Worm (Caenorhabditis elegans) whole organism, L2 larva: ENCODE data around the gene pqn-57.

Experiments used
- F13H6.1 ChIP-seq: sonication (generic microtip); optimal IDR thresholded peaks from 2 replicates; lab custom pipeline; 2016; ENCODE audit warnings: missing genetic modification characterization, missing compliant biosample characterization
- Y55F3AM.14 ChIP-seq: fragments of 200-800 bp; sonication (Bioruptor generic); optimal IDR thresholded peaks from 2 replicates; lab custom pipeline; 2018; ENCODE audit warnings: mild to moderate bottlenecking, missing genetic modification characterization, missing compliant biosample characterization
- aly-2 ChIP-seq: fragments of 150-350 bp; optimal IDR thresholded peaks from 2 replicates; lab custom pipeline; 2014; ENCODE audit warnings: missing biosample characterization, missing genetic modification characterization
- blmp-1 ChIP-seq: sonication (generic microtip); optimal IDR thresholded peaks from 2 replicates; lab custom pipeline; 2017; ENCODE audit warnings: missing genetic modification characterization, mild to moderate bottlenecking, missing compliant biosample characterization, antibody characterized with exemption, moderate library complexity; ENCODE audit not compliant: insufficient read depth
- ceh-16 ChIP-seq: fragments of 150-350 bp; optimal IDR thresholded peaks from 2 replicates; lab custom pipeline; 2014; ENCODE audit warnings: missing biosample characterization, missing genetic modification characterization
- crh-2 ChIP-seq: sonication (generic microtip); optimal IDR thresholded peaks from 2 replicates; lab custom pipeline; 2017; ENCODE audit warnings: missing biosample characterization, missing genetic modification characterization
- dmd-4 ChIP-seq: sonication (generic microtip); optimal IDR thresholded peaks from 2 replicates; lab custom pipeline; 2017; ENCODE audit warnings: missing biosample characterization, missing genetic modification characterization
- elt-3 ChIP-seq: sonication (generic microtip); optimal IDR thresholded peaks from 2 replicates; lab custom pipeline; 2017; ENCODE audit warnings: missing biosample characterization, missing genetic modification characterization
- gmeb-1 ChIP-seq: fragments of 150-350 bp; optimal IDR thresholded peaks from 2 replicates; lab custom pipeline; 2014; ENCODE audit warnings: missing biosample characterization, missing genetic modification characterization
- lin-13 ChIP-seq: fragments of 150-350 bp; optimal IDR thresholded peaks from 2 replicates; lab custom pipeline; 2014; ENCODE audit warnings: missing biosample characterization, missing genetic modification reagents, missing genetic modification characterization
- lin-39 ChIP-seq: fragments of 150-350 bp; optimal IDR thresholded peaks from 2 replicates; lab custom pipeline; 2014; ENCODE audit warnings: missing biosample characterization, missing genetic modification reagents, missing genetic modification characterization
- lsy-2 ChIP-seq, 2 experiments: fragments of 150-350 bp in 1 of 2; sonication (generic microtip) in 1 of 2; optimal IDR thresholded peaks; 2 replicates each; lab custom pipeline; 2014 to 2017; ENCODE audit warnings: missing biosample characterization in 2 of 2, missing genetic modification characterization in 2 of 2
- mdl-1 ChIP-seq, 2 experiments: fragments of 150-350 bp in 1 of 2; sonication (generic microtip) in 1 of 2; optimal IDR thresholded peaks; 2 replicates each; lab custom pipeline; 2017; ENCODE audit warnings: missing biosample characterization in 2 of 2, missing genetic modification characterization in 2 of 2
- nhr-10 ChIP-seq: sonication (generic microtip); optimal IDR thresholded peaks from 2 replicates; lab custom pipeline; 2017; ENCODE audit warnings: missing biosample characterization, missing genetic modification characterization
- nhr-12 ChIP-seq: fragments of 150-350 bp; optimal IDR thresholded peaks from 2 replicates; lab custom pipeline; 2014; ENCODE audit warnings: missing biosample characterization, missing genetic modification characterization
- nhr-129 ChIP-seq: fragments of 150-350 bp; optimal IDR thresholded peaks from 2 replicates; lab custom pipeline; 2014; ENCODE audit warnings: missing biosample characterization, missing genetic modification characterization
- nhr-21 ChIP-seq: fragments of 150-350 bp; optimal IDR thresholded peaks from 2 replicates; lab custom pipeline; 2014; ENCODE audit warnings: missing biosample characterization, missing genetic modification characterization
- nhr-25 ChIP-seq: fragments of 150-350 bp; sonication (generic microtip); optimal IDR thresholded peaks from 3 replicates; lab custom pipeline; 2014; ENCODE audit warnings: missing biosample characterization, missing genetic modification characterization
- nhr-6 ChIP-seq: fragments of 150-350 bp; optimal IDR thresholded peaks from 2 replicates; lab custom pipeline; 2014; ENCODE audit warnings: missing biosample characterization, missing genetic modification characterization
- nhr-77 ChIP-seq: fragments of 150-350 bp; optimal IDR thresholded peaks from 2 replicates; lab custom pipeline; 2014; ENCODE audit warnings: missing biosample characterization, missing genetic modification characterization
- peb-1 ChIP-seq: fragments of 150-350 bp; optimal IDR thresholded peaks from 2 replicates; lab custom pipeline; 2014; ENCODE audit warnings: missing biosample characterization, missing genetic modification characterization
- sem-4 ChIP-seq: fragments of 150-350 bp; optimal IDR thresholded peaks from 2 replicates; lab custom pipeline; 2014; ENCODE audit warnings: missing biosample characterization, missing genetic modification reagents, missing genetic modification characterization
- sma-9 ChIP-seq, 2 experiments: fragments of 150-350 bp in 1 of 2; sonication (generic microtip) in 1 of 2; optimal IDR thresholded peaks; 2 replicates each; lab custom pipeline; 2014 to 2016; ENCODE audit warnings: missing genetic modification characterization in 2 of 2, mild to moderate bottlenecking in 1 of 2, missing biosample characterization in 1 of 2, missing compliant biosample characterization in 1 of 2, missing genetic modification reagents in 1 of 2, moderate library complexity in 1 of 2
- snpc-4 ChIP-seq: fragments of 150-350 bp; optimal IDR thresholded peaks from 2 replicates; lab custom pipeline; 2014; ENCODE audit warnings: missing biosample characterization, missing genetic modification characterization
- unc-39 ChIP-seq: fragments of 150-350 bp; optimal IDR thresholded peaks from 2 replicates; lab custom pipeline; 2014; ENCODE audit warnings: missing biosample characterization, missing genetic modification characterization
- unc-55 ChIP-seq: fragments of 150-350 bp; sonication (generic microtip); optimal IDR thresholded peaks from 3 replicates; lab custom pipeline; 2014; ENCODE audit warnings: missing biosample characterization, missing genetic modification reagents, missing genetic modification characterization
- zag-1 ChIP-seq: fragments of 150-350 bp; optimal IDR thresholded peaks from 2 replicates; lab custom pipeline; 2014; ENCODE audit warnings: missing biosample characterization, missing genetic modification characterization
- ztf-1 ChIP-seq: fragments of 200-800 bp; sonication (Bioruptor generic); conservative IDR thresholded peaks from 2 replicates; pipeline ENCODE4 v1.3.6; 2022; ENCODE audit warnings: missing genetic modification characterization, missing compliant biosample characterization
- ztf-11 ChIP-seq: sonication (generic microtip); optimal IDR thresholded peaks from 2 replicates; lab custom pipeline; 2017; ENCODE audit warnings: missing biosample characterization, missing genetic modification characterization
- ztf-4 ChIP-seq: fragments of 150-350 bp; optimal IDR thresholded peaks from 2 replicates; lab custom pipeline; 2014; ENCODE audit warnings: missing biosample characterization, missing genetic modification characterization

Gene pqn-57

DNA sequence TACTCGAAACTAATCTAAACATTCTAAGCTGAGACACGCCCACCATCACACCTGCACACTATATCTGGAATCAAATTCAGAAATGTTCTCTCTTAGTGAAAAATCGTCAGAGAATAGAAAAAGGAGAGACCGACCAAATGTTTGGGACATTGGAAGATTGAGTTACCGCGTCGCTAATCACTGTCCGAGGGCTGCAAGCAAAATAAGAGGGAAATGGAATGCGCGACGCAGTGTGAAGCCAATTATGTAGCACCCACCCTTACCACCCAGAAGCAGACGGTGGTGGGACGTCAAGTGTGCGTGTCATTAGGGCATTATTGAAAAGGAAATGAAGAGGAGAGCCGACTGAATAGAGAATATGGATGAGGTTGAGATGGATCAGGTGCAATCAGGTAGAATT is 9.2 kb downstream of the pqn-57 start:
- no peak for TF ChIP-seq lin-13 (GFP tag; lab: Kevin White, UChicago)
- no peak for TF ChIP-seq snpc-4 (tag; lab: Kevin White, UChicago)
- no peak for TF ChIP-seq ztf-1
- TF ChIP-seq lsy-2 (tag; optimal IDR thresholded peaks at IDR 0.05; lab: Kevin White, UChicago), result no peak
- TF ChIP-seq lin-39 (tag; lab: Kevin White, UChicago), result no peak
- no peak for TF ChIP-seq nhr-21 (tag; lab: Kevin White, UChicago)
- no peak for TF ChIP-seq elt-3 (tag; lab: Kevin White, UChicago)

DNA sequence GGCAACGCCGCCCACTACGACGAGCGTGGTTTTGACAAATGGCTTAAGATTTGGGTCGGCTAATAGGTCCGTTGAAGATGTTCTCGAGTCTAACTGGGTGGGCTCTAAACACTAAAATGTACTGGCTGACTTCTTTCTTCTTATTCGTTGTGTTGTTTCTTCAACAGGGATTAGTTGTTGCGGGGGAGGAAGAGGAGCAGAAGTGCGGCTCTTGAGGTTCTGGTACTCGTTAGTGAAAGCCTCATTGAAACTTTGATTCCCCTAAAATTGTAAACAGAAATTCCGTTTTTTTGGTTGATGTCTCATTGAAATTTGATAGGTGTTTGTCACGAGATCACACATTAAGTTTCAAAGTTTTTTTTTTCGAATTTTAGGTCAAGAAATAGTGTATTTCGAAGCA is 10.0 kb downstream of the pqn-57 start:
- TF ChIP-seq nhr-10 (tag; lab: Kevin White, UChicago), result no peak
- no peak for TF ChIP-seq unc-39 (tag; lab: Kevin White, UChicago)
- TF ChIP-seq unc-55 (GFP tag; lab: Kevin White, UChicago), result peak; percentile 11
- TF ChIP-seq sma-9 (GFP tag; optimal IDR thresholded peaks at IDR 0.05; lab: Kevin White, UChicago), result no peak
- no peak for TF ChIP-seq sma-9 (tag; optimal IDR thresholded peaks at IDR 0.05; lab: Kevin White, UChicago)
- TF ChIP-seq crh-2 (tag; lab: Kevin White, UChicago), result no peak
- no peak for TF ChIP-seq lsy-2 (tag; optimal IDR thresholded peaks at IDR 0.05; lab: Kevin White, UChicago)

DNA sequence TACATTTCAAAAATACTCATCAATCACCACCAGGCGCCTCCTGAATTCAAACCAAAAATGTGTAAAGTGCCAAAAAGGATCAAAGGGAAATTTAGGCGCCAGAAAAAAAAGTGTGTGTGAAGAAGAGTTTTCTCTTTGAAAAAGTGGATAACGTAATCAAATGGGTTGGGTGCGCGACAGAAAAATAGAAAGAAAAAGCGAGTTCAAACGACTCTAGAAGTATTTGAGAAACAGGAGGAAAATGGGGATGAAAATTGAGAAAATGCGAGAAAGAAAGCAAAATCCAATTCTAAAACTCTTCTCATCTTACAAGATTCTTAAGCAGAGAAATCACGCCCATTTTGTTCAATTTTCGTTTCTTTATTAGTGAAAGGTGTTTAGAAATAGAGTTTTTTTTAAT is 12.3 kb downstream of the pqn-57 start:
- peak; percentile 5 for TF ChIP-seq unc-55 (GFP tag; lab: Kevin White, UChicago)
- TF ChIP-seq lin-39 (tag; lab: Kevin White, UChicago), result peak; percentile 19
- no peak for TF ChIP-seq zag-1 (tag; lab: Kevin White, UChicago)

DNA sequence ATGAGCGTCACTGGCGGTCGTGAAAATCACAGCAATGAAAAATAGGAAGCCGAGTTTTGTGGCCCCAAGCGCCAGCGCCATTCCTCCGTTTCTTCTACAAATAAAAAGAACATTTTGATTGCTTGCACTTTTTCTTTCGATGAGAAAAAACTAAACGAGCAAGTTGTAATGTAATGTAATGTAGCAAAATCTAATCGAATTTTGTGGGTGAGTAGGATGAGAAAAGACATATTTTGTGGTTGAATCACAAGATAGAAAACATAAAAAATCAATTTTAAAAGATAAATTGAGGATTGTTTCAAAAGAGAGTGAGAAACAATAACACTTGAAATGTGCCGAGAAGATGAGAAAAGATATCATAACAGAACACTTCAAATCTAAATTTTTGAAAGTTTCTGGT is 13.2 kb downstream of the pqn-57 start, which contains the start of gene R09F10.5:
R09F10.5 (minus strand) TSS at position 101 of the 400 bp plus-strand sequence.
- TF ChIP-seq sem-4 (tag; lab: Kevin White, UChicago) (peak; percentile 19), ztf-1 (no peak)

DNA sequence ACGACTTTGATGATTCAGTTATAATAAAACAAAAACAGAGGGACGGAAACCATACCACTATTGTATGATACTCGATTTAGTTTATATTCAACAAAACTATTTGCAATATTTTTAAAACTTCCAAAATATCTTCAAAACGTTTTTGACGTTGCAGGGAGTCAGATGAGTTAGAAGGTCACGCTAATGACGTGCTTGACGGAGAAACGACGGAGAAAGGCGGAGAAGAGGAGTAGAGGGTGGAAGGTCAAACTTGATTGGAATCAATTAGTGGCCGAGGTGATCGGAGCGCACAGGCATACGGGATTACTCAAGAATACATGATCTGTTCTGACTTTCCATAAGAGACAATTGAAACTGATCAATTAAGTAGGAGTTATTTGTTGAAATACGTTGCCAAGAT is 18.0 kb downstream of the pqn-57 start:
- TF ChIP-seq sma-9 (GFP tag; optimal IDR thresholded peaks at IDR 0.05; lab: Kevin White, UChicago) (no peak), sma-9 (tag; optimal IDR thresholded peaks at IDR 0.05; lab: Kevin White, UChicago) (no peak), sem-4 (tag; lab: Kevin White, UChicago) (no peak), dmd-4 (no peak), nhr-25 (tag; lab: Kevin White, UChicago) (peak; percentile 39), nhr-129 (no peak)

DNA sequence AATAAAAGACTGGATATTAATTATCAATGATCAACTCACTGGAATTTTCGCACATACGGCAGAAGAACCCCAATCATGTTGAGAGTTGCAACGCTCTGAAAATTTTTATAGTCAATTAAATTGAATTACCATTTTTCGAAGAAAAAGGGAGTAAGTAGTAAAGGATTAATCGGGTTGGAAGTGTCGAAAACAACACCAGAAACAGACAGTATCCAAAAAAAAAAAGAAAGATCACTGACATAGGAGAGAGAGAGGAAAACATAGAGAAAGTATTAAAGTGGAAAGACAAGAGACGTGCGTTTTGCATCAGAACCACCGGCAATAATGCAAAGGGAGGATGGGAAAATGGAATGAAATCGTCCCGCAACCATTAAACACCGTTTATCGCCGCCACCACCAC is 18.5 kb downstream of the pqn-57 start, which contains the start of gene inx-5:
inx-5 (minus strand) TSS at position 101 of the 400 bp plus-strand sequence.
- no peak for TF ChIP-seq gmeb-1 (tag; lab: Kevin White, UChicago)
- no peak for TF ChIP-seq mdl-1 (tag; optimal IDR thresholded peaks at IDR 0.05; lab: Kevin White, UChicago)

DNA sequence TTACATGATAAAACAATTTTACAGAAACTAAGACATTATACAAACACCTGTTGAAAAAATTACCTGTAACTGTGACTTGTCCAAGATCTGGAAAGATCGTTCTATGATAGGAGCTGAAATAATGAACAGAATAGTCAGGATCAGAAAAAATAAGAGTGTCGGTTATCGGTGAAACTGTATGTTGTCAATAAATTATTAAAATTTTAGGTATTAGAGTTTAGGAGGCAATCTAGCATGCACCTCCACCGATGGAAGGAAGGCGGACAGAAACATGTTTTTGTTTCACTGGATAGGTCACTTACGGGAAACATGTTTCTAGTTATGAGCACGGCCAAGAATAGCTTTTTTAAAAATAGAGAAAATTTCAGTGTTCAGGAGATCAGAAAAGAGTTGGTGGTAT is 21.2 kb downstream of the pqn-57 start, which contains the start of gene ced-13:
ced-13 (minus strand) TSS at position 101 of the 400 bp plus-strand sequence.
- TF ChIP-seq lin-13 (GFP tag; lab: Kevin White, UChicago) (no peak), lin-39 (tag; lab: Kevin White, UChicago) (no peak), ztf-1 (no peak), snpc-4 (tag; lab: Kevin White, UChicago) (no peak), ztf-4 (tag; lab: Kevin White, UChicago) (no peak), nhr-129 (no peak), blmp-1 (tag; lab: Kevin White, UChicago) (no peak), nhr-6 (no peak), peb-1 (tag; lab: Kevin White, UChicago) (no peak), nhr-12 (tag; lab: Kevin White, UChicago) (no peak), ztf-11 (tag; lab: Kevin White, UChicago) (no peak), nhr-77 (tag; lab: Kevin White, UChicago) (no peak)

DNA sequence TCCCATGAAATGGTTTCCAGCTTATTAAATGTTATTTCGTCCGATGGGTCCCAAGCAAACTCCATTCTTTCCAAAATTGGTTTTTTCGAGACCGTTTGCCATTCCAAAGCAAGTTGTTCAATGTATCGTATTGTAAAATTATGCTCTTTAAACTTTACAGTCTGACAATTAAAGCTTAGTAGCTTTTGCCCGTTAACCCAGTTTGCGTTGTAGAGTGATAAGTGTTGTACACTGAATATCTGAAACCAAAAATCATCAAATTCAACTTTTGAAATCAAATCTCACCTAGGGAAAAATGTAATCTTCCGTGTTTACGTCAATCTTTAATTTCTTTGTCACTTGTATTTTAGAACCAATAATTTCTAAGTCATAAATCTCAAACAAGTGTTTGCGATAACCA is 23.5 kb downstream of the pqn-57 start:
- no peak for TF ChIP-seq snpc-4 (tag; lab: Kevin White, UChicago)
- no peak for TF ChIP-seq lin-39 (tag; lab: Kevin White, UChicago)
- no peak for TF ChIP-seq ceh-16 (tag; lab: Kevin White, UChicago)
- no peak for TF ChIP-seq aly-2
- TF ChIP-seq nhr-10 (tag; lab: Kevin White, UChicago), result no peak
- TF ChIP-seq dmd-4, result no peak
- TF ChIP-seq sma-9 (GFP tag; optimal IDR thresholded peaks at IDR 0.05; lab: Kevin White, UChicago), result no peak
- no peak for TF ChIP-seq sma-9 (tag; optimal IDR thresholded peaks at IDR 0.05; lab: Kevin White, UChicago)
- no peak for TF ChIP-seq nhr-6
- TF ChIP-seq lsy-2 (tag; optimal IDR thresholded peaks at IDR 0.05; lab: Kevin White, UChicago), result no peak
- TF ChIP-seq Y55F3AM.14 (GFP tag; lab: Kevin White, UChicago), result no peak
- TF ChIP-seq lin-13 (GFP tag; lab: Kevin White, UChicago), result no peak
- no peak for TF ChIP-seq ztf-4 (tag; lab: Kevin White, UChicago)
- no peak for TF ChIP-seq F13H6.1
